Worm (Caenorhabditis elegans) whole organism, midembryonic: ENCODE results near the gene K03A1.4.

ENCODE experiments used
- T22C8.4 ChIP-seq: fragments of 200-800 bp; sonication (Bioruptor generic); IDR thresholded peaks from 2 replicates; pipeline ENCODE4 v1.3.6; 2022; ENCODE audit warnings: missing genetic modification characterization, missing compliant biosample characterization
- cog-1 ChIP-seq: sonication (generic microtip); optimal IDR thresholded peaks from 2 replicates; lab custom pipeline; 2016; ENCODE audit warnings: missing genetic modification characterization, missing compliant biosample characterization
- flt-1 ChIP-seq: fragments of 200-800 bp; sonication (Bioruptor generic); IDR thresholded peaks from 2 replicates; pipeline ENCODE4 v1.3.6; 2022; ENCODE audit warnings: missing genetic modification characterization, missing compliant biosample characterization
- klf-2 ChIP-seq: fragments of 200-800 bp; sonication (Bioruptor generic); conservative IDR thresholded peaks from 2 replicates; pipeline ENCODE4 v1.3.6; 2022; ENCODE audit warnings: missing genetic modification reagents, missing genetic modification characterization, missing compliant biosample characterization
- med-1 ChIP-seq: sonication (generic microtip); optimal IDR thresholded peaks from 2 replicates; lab custom pipeline; 2017; ENCODE audit warnings: missing genetic modification characterization, mild to moderate bottlenecking, missing compliant biosample characterization, antibody characterized with exemption, missing genetic modification reagents; ENCODE audit not compliant: insufficient read depth
- ref-1 ChIP-seq: fragments of 200-800 bp; sonication (Bioruptor generic); conservative IDR thresholded peaks from 2 replicates; pipeline ENCODE4 v1.3.6; 2022; ENCODE audit warnings: missing genetic modification reagents, missing genetic modification characterization, missing compliant biosample characterization
- tab-1 ChIP-seq: fragments of 200-800 bp; sonication (Bioruptor generic); IDR thresholded peaks from 2 replicates; pipeline ENCODE4 v1.3.6; 2022; ENCODE audit warnings: missing genetic modification characterization, missing compliant biosample characterization
- ztf-23 ChIP-seq: fragments of 200-800 bp; sonication (Bioruptor generic); IDR thresholded peaks from 2 replicates; pipeline ENCODE4 v1.3.6; 2022; ENCODE audit warnings: missing genetic modification reagents, missing genetic modification characterization, missing compliant biosample characterization
- ztf-29 ChIP-seq: fragments of 200-800 bp; sonication (Bioruptor generic); IDR thresholded peaks from 2 replicates; pipeline ENCODE4 v1.3.6; 2022; ENCODE audit warnings: missing genetic modification reagents, missing genetic modification characterization, missing compliant biosample characterization

K03A1.4 gene

ce11 chrX:7298652-7299051 is at the start of gene K03A1.4:
K03A1.4 (minus strand) TSS chrX:7298752.
- no peak for TF ChIP-seq ref-1
- no peak for TF ChIP-seq tab-1 (GFP tag; lab: Robert Waterston, UW)
- no peak for TF ChIP-seq cog-1 (tag; lab: Kevin White, UChicago)
- TF ChIP-seq ztf-23, result no peak
- no peak for TF ChIP-seq T22C8.4 (GFP tag; lab: Robert Waterston, UW)
- no peak for TF ChIP-seq flt-1 (GFP tag; lab: Robert Waterston, UW)
- TF ChIP-seq med-1 (GFP tag; lab: Kevin White, UChicago), result no peak
- TF ChIP-seq ztf-29, result no peak
- no peak for TF ChIP-seq klf-2

- TF ChIP-seq tab-1 (GFP tag; lab: Robert Waterston, UW), result no peak
- TF ChIP-seq T22C8.4 (GFP tag; lab: Robert Waterston, UW), result no peak
- TF ChIP-seq klf-2, result no peak
- TF ChIP-seq ztf-29, result no peak
- no peak for TF ChIP-seq ztf-23
- no peak for TF ChIP-seq ref-1
- no peak for TF ChIP-seq cog-1 (tag; lab: Kevin White, UChicago)
- TF ChIP-seq flt-1 (GFP tag; lab: Robert Waterston, UW), result no peak
- TF ChIP-seq med-1 (GFP tag; lab: Kevin White, UChicago), result no peak
These were observed 45.2 kb upstream of the K03A1.4 start, which contains the start of gene C07D8.5 for ce11 chrX:7343747-7344146. C07D8.5 (plus strand) TSS chrX:7344047.

- no peak for TF ChIP-seq tab-1 (GFP tag; lab: Robert Waterston, UW)
- TF ChIP-seq ztf-23, result no peak
- no peak for TF ChIP-seq med-1 (GFP tag; lab: Kevin White, UChicago)
- no peak for TF ChIP-seq ref-1
- no peak for TF ChIP-seq T22C8.4 (GFP tag; lab: Robert Waterston, UW)
- no peak for TF ChIP-seq cog-1 (tag; lab: Kevin White, UChicago)
- no peak for TF ChIP-seq ztf-29
- no peak for TF ChIP-seq flt-1 (GFP tag; lab: Robert Waterston, UW)
- no peak for TF ChIP-seq klf-2
These were observed 44.7 kb upstream of the K03A1.4 start for ce11 chrX:7343218-7343617.

ce11 chrX:7340915-7341559 is 42.5 kb upstream of the K03A1.4 start, which contains the start of gene C07D8.6:
C07D8.6 (plus strand) TSS chrX:7341509.
- TF ChIP-seq med-1 (GFP tag; lab: Kevin White, UChicago) (no peak), tab-1 (GFP tag; lab: Robert Waterston, UW) (no peak), T22C8.4 (GFP tag; lab: Robert Waterston, UW) (no peak), cog-1 (tag; lab: Kevin White, UChicago) (no peak), flt-1 (GFP tag; lab: Robert Waterston, UW) (no peak), ref-1 (no peak), ztf-29 (no peak), klf-2 (no peak), ztf-23 (no peak)

ce11 chrX:7340394-7340793 is 41.8 kb upstream of the K03A1.4 start:
- TF ChIP-seq ztf-29, result no peak
- no peak for TF ChIP-seq klf-2
- no peak for TF ChIP-seq ztf-23

- no peak for TF ChIP-seq flt-1 (GFP tag; lab: Robert Waterston, UW)
- TF ChIP-seq T22C8.4 (GFP tag; lab: Robert Waterston, UW), result no peak
- no peak for TF ChIP-seq ref-1
- TF ChIP-seq cog-1 (tag; lab: Kevin White, UChicago), result peak; percentile 73
- no peak for TF ChIP-seq med-1 (GFP tag; lab: Kevin White, UChicago)
- no peak for TF ChIP-seq klf-2
- TF ChIP-seq tab-1 (GFP tag; lab: Robert Waterston, UW), result no peak
- peak; percentile 59 for TF ChIP-seq ztf-23
These were observed 35.8 kb upstream of the K03A1.4 start, which contains the start of gene epg-7 for ce11 chrX:7334302-7334724. epg-7 (plus strand) TSS chrX:7334714.

- TF ChIP-seq ref-1 (no peak), med-1 (GFP tag; lab: Kevin White, UChicago) (no peak)
These were observed 32.2 kb upstream of the K03A1.4 start, which contains the start of gene ttr-30 for ce11 chrX:7330685-7331196. ttr-30 (plus strand) TSS chrX:7330949.

- TF ChIP-seq ref-1, result no peak
- TF ChIP-seq ztf-29, result no peak
- TF ChIP-seq ztf-23, result no peak
- TF ChIP-seq tab-1 (GFP tag; lab: Robert Waterston, UW), result no peak
- no peak for TF ChIP-seq klf-2
- no peak for TF ChIP-seq med-1 (GFP tag; lab: Kevin White, UChicago)
- no peak for TF ChIP-seq cog-1 (tag; lab: Kevin White, UChicago)
- no peak for TF ChIP-seq T22C8.4 (GFP tag; lab: Robert Waterston, UW)
- TF ChIP-seq flt-1 (GFP tag; lab: Robert Waterston, UW), result no peak
These were observed 31.0 kb upstream of the K03A1.4 start, which contains the start of gene ttr-59 for ce11 chrX:7329601-7330000. ttr-59 (plus strand) TSS chrX:7329818.

ce11 chrX:7328065-7328564 is 29.6 kb upstream of the K03A1.4 start:
- no peak for TF ChIP-seq klf-2
- no peak for TF ChIP-seq T22C8.4 (GFP tag; lab: Robert Waterston, UW)
- TF ChIP-seq ztf-23, result no peak
- no peak for TF ChIP-seq cog-1 (tag; lab: Kevin White, UChicago)
- TF ChIP-seq flt-1 (GFP tag; lab: Robert Waterston, UW), result no peak
- no peak for TF ChIP-seq med-1 (GFP tag; lab: Kevin White, UChicago)
- no peak for TF ChIP-seq ztf-29
